Fruit fly (Drosophila melanogaster) whole organism: ENCODE data around the gene CG15387.

Experiments used
- CG8478 ChIP-seq: fragments of >200 bp; optimal IDR thresholded peaks from 2 replicates; lab custom pipeline; 2018; ENCODE audit warnings: inconsistent platforms
- Dll ChIP-seq: fragments of >200 bp; optimal IDR thresholded peaks from 2 replicates; lab custom pipeline; 2017
- EcR ChIP-seq, 2 experiments: fragments of >200 bp; optimal IDR thresholded peaks; 2 replicates each; lab custom pipeline; 2017; ENCODE audit warnings: missing biosample characterization in 2 of 2, missing genetic modification characterization in 2 of 2, missing genetic modification reagents in 2 of 2
- pan ChIP-seq: fragments of >200 bp; optimal IDR thresholded peaks from 2 replicates; lab custom pipeline; 2017
- psq ChIP-seq: fragments of >200 bp; optimal IDR thresholded peaks from 2 replicates; lab custom pipeline; 2017
- usp ChIP-seq: fragments of >200 bp; optimal IDR thresholded peaks from 2 replicates; lab custom pipeline; 2017; ENCODE audit warnings: missing biosample characterization, missing genetic modification characterization, mixed read lengths

DNA sequence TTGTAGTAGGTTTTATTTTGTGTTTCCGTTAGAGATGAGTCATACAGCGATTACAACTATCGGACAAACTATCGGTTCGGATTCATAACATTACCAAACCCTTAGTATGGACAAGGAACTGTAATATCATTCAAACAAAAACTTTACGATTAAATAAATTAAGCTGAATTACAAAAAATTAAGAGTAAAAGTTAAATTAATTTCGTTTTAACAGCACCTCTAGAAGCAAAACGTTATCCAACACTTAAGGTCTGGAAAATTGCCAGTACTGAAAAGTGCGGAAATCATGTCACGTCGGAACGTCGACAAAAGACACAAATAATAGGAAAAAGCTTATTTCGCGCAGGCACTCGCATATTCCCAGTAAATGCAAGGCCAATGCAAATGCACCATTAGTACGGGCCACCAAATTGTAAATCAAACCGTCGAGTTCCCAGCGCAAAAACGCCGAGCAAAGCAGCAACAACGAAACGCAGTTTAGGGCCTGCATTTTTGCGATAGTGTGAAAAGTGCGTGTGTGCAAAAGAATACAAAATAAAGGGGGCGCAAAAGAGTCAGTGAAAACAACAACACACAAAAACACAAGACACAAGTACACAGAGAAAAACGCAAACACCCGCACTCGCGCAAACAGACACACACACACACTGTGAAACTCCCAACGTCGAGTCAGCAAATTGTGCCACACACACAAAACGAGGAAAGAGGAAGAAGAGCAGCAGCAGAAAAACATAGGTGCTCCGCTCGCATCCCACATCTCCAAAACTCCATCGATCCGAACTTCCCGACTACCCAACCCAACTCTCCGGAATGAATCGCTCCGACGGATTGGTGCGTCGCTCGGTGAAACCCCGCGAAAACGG is at the start of gene CG15387, which contains the start of gene sau:
- TF ChIP-seq usp (GFP tag; lab: Kevin White, UChicago) (no peak), psq (lab: Kevin White, UChicago) (no peak), CG8478 (no peak), pan (lab: Kevin White, UChicago) (no peak), Dll (no peak), EcR (GFP tag; optimal IDR thresholded peaks at IDR 0.05; lab: Kevin White, UChicago) (no peak)
